1 fruit fly cellular context compared by ENCODE assay signal in genomic region chrX:7306538-7307477, dm6.
TF ChIP-seq lines count a peak whose summit lies in the region.

No protein-coding gene starts in this region.

TF ChIP-seq in whole organism, embryonic, 481 proteins besides CTCF, POLR2A, EP300 and RAD21 (continued from another document and continues in another):
- TF ChIP-seq sug (tag; optimal IDR thresholded peaks at IDR 0.05; lab: Kevin White, UChicago) (peak; percentile 58), wor (GFP tag; IDR thresholded peaks at IDR 0.05; lab: Robert Waterston, UW) (peak; percentile 84), CG3995 (GFP tag; optimal IDR thresholded peaks at IDR 0.05; lab: Kevin White, UChicago) (peak; percentile 18), tio (GFP tag; optimal IDR thresholded peaks at IDR 0.05; lab: Kevin White, UChicago) (peak; percentile 94), abd-A (tag; optimal IDR thresholded peaks at IDR 0.05; lab: Kevin White, UChicago) (no peak), MESR4 (GFP tag; optimal IDR thresholded peaks at IDR 0.05; lab: Kevin White, UChicago) (no peak), scrt (GFP tag; optimal IDR thresholded peaks at IDR 0.05; lab: Kevin White, UChicago) (peak; percentile 75), CG6791 (GFP tag; IDR thresholded peaks at IDR 0.05; lab: Robert Waterston, UW; ENCODE audit: partially characterized antibody) (no peak), ssp (GFP tag; IDR thresholded peaks at IDR 0.05; lab: Robert Waterston, UW) (peak; percentile 70), CG3065 (GFP tag; optimal IDR thresholded peaks at IDR 0.05; lab: Kevin White, UChicago) (peak; percentile 79), CG7745 (tag; optimal IDR thresholded peaks at IDR 0.05; lab: Kevin White, UChicago) (no peak), CG17829 (tag; optimal IDR thresholded peaks at IDR 0.05; lab: Kevin White, UChicago) (peak; percentile 94), CG17186 (GFP tag; optimal IDR thresholded peaks at IDR 0.05; lab: Kevin White, UChicago) (peak; percentile 50), sisA (GFP tag; IDR thresholded peaks at IDR 0.05; lab: Robert Waterston, UW) (peak; percentile 77), CG31224 (GFP tag; IDR thresholded peaks at IDR 0.05; lab: Robert Waterston, UW) (peak; percentile 47; the same call in 1 of the 2 replicates), CG14014 (GFP tag; IDR thresholded peaks at IDR 0.05; lab: Robert Waterston, UW) (0 out of 2 replicates have a peak, but pooled peaks have one; percentile 56), ewg (GFP tag; optimal IDR thresholded peaks at IDR 0.05; lab: Kevin White, UChicago) (peak; percentile 89), CG6854 (GFP tag; optimal IDR thresholded peaks at IDR 0.05; lab: Kevin White, UChicago) (peak; percentile 91), D19A (tag; optimal IDR thresholded peaks at IDR 0.05; lab: Kevin White, UChicago) (peak; percentile 93), ato (GFP tag; IDR thresholded peaks at IDR 0.05; lab: Robert Waterston, UW; ENCODE audit: partially characterized antibody) (no peak), YL-1 (GFP tag; optimal IDR thresholded peaks at IDR 0.05; lab: Kevin White, UChicago) (peak; percentile 75), usp (GFP tag; optimal IDR thresholded peaks at IDR 0.05; lab: Kevin White, UChicago) (no peak), mam (GFP tag; optimal IDR thresholded peaks at IDR 0.05; lab: Kevin White, UChicago) (peak; percentile 73), seq (GFP tag; IDR thresholded peaks at IDR 0.05; lab: Robert Waterston, UW) (peak; percentile 67; the same call in 1 of the 2 replicates), CG7786 (GFP tag; optimal IDR thresholded peaks at IDR 0.05; lab: Kevin White, UChicago) (peak; percentile 82), Drgx (GFP tag; IDR thresholded peaks at IDR 0.05; lab: Robert Waterston, UW) (peak; percentile 66), shn (GFP tag; optimal IDR thresholded peaks at IDR 0.05; lab: Kevin White, UChicago) (peak; percentile 86), Doc3 (GFP tag; IDR thresholded peaks at IDR 0.05; lab: Robert Waterston, UW; ENCODE audit: partially characterized antibody) (no peak), Hr51 (GFP tag; optimal IDR thresholded peaks at IDR 0.05; lab: Kevin White, UChicago) (peak; percentile 65 to 96), hb (GFP tag; IDR thresholded peaks at IDR 0.05; lab: Robert Waterston, UW; ENCODE audit: partially characterized antibody) (no peak), CG16779 (GFP tag; IDR thresholded peaks at IDR 0.05; lab: Robert Waterston, UW) (no peak), chn (GFP tag; optimal IDR thresholded peaks at IDR 0.05; lab: Kevin White, UChicago) (peak; percentile 76), CG9817 (tag; optimal IDR thresholded peaks at IDR 0.05; lab: Kevin White, UChicago) (peak; percentile 85), Mad (GFP tag; optimal IDR thresholded peaks at IDR 0.05; lab: Kevin White, UChicago) (peak; percentile 69), CG11504 (tag; optimal IDR thresholded peaks at IDR 0.05; lab: Kevin White, UChicago) (peak; percentile 94), CG10565 (GFP tag; optimal IDR thresholded peaks at IDR 0.05; lab: Kevin White, UChicago) (peak; percentile 69), ATbp (GFP tag; optimal IDR thresholded peaks at IDR 0.05; lab: Kevin White, UChicago) (peak; percentile 91), pho (GFP tag; optimal IDR thresholded peaks at IDR 0.05; lab: Kevin White, UChicago) (peak; percentile 83), kah (GFP tag; optimal IDR thresholded peaks at IDR 0.05; lab: Kevin White, UChicago) (peak; percentile 76), CG8388 (GFP tag; optimal IDR thresholded peaks at IDR 0.05; lab: Kevin White, UChicago) (peak; percentile 93), CG7839 (tag; optimal IDR thresholded peaks at IDR 0.05; lab: Kevin White, UChicago) (peak; percentile 94), CG8924 (tag; optimal IDR thresholded peaks at IDR 0.05; lab: Kevin White, UChicago) (peak; percentile 96), z (GFP tag; IDR thresholded peaks at IDR 0.05; lab: Robert Waterston, UW) (0 out of 3 replicates have a peak, but pooled peaks have one; percentile 30), CG17802 (tag; optimal IDR thresholded peaks at IDR 0.05; lab: Kevin White, UChicago) (peak; percentile 71), CG2199 (GFP tag; IDR thresholded peaks at IDR 0.05; lab: Robert Waterston, UW) (no peak), esg (GFP tag; conservative IDR thresholded peaks at IDR 0.05; lab: Robert Waterston, UW) (peak; percentile 82), CG31365 (tag; optimal IDR thresholded peaks at IDR 0.05; lab: Kevin White, UChicago) (peak; percentile 22), CG1602 (GFP tag; optimal IDR thresholded peaks at IDR 0.05; lab: Kevin White, UChicago) (peak; percentile 93), tna (GFP tag; IDR thresholded peaks at IDR 0.05; lab: Robert Waterston, UW; ENCODE audit: partially characterized antibody) (no peak), unc-4 (GFP tag; IDR thresholded peaks at IDR 0.05; lab: Robert Waterston, UW; ENCODE audit: partially characterized antibody) (no peak), repo (GFP tag; optimal IDR thresholded peaks at IDR 0.05; lab: Kevin White, UChicago) (peak; percentile 49), CG5245 (GFP tag; optimal IDR thresholded peaks at IDR 0.05; lab: Kevin White, UChicago) (peak; percentile 67), CG1832 (GFP tag; optimal IDR thresholded peaks at IDR 0.05; lab: Kevin White, UChicago) (peak; percentile 16), kay (GFP tag; optimal IDR thresholded peaks at IDR 0.05; lab: Kevin White, UChicago) (peak; percentile 37), CG11456 (GFP tag; IDR thresholded peaks at IDR 0.05; lab: Robert Waterston, UW) (peak; percentile 67; the same call in 2 of the 3 replicates), Dfd (GFP tag; optimal IDR thresholded peaks at IDR 0.05; lab: Kevin White, UChicago) (no peak), HmgZ (tag; optimal IDR thresholded peaks at IDR 0.05; lab: Kevin White, UChicago) (peak; percentile 39), CG33557 (GFP tag; optimal IDR thresholded peaks at IDR 0.05; lab: Kevin White, UChicago) (peak; percentile 91), H15 (GFP tag; IDR thresholded peaks at IDR 0.05; lab: Robert Waterston, UW) (peak; percentile 72), CG10654 (GFP tag; optimal IDR thresholded peaks at IDR 0.05; lab: Kevin White, UChicago) (peak; percentile 82), Doc2 (GFP tag; IDR thresholded peaks at IDR 0.05; lab: Robert Waterston, UW) (0 out of 2 replicates have a peak, but pooled peaks have one; percentile 35), eve (GFP tag; optimal IDR thresholded peaks at IDR 0.05; lab: Kevin White, UChicago) (no peak), CG4424 (GFP tag; optimal IDR thresholded peaks at IDR 0.05; lab: Kevin White, UChicago) (peak; percentile 95), Ptx1 (GFP tag; IDR thresholded peaks at IDR 0.05; lab: Robert Waterston, UW) (peak; percentile 88), Gug (GFP tag; IDR thresholded peaks at IDR 0.05; lab: Robert Waterston, UW) (peak; percentile 81), oc (tag; optimal IDR thresholded peaks at IDR 0.05; lab: Kevin White, UChicago) (peak; percentile 70), CG30431 (GFP tag; optimal IDR thresholded peaks at IDR 0.05; lab: Kevin White, UChicago) (peak; percentile 95), btn (GFP tag; optimal IDR thresholded peaks at IDR 0.05; lab: Kevin White, UChicago) (peak; percentile 46), ftz-f1 (GFP tag; optimal IDR thresholded peaks at IDR 0.05; lab: Kevin White, UChicago) (no peak), Bteb2 (GFP tag; optimal IDR thresholded peaks at IDR 0.05; lab: Kevin White, UChicago) (peak; percentile 77), jigr1 (GFP tag; IDR thresholded peaks at IDR 0.05; lab: Robert Waterston, UW) (peak; percentile 80; the same call in 2 of the 3 replicates), sc (optimal IDR thresholded peaks at IDR 0.05; lab: Kevin White, UChicago) (no peak), sc (GFP tag; optimal IDR thresholded peaks at IDR 0.05; lab: Kevin White, UChicago) (peak; percentile 95), Myb (GFP tag; optimal IDR thresholded peaks at IDR 0.05; lab: Kevin White, UChicago) (peak; percentile 66), Lhr (GFP tag; optimal IDR thresholded peaks at IDR 0.05; lab: Kevin White, UChicago) (peak; percentile 70), CG4328 (GFP tag; optimal IDR thresholded peaks at IDR 0.05; lab: Kevin White, UChicago) (peak; percentile 91), Lim3 (GFP tag; IDR thresholded peaks at IDR 0.05; lab: Robert Waterston, UW) (no peak), disco-r (GFP tag; optimal IDR thresholded peaks at IDR 0.05; lab: Kevin White, UChicago) (peak; percentile 73), trem (tag; optimal IDR thresholded peaks at IDR 0.05; lab: Kevin White, UChicago) (peak; percentile 90), CG9437 (GFP tag; optimal IDR thresholded peaks at IDR 0.05; lab: Kevin White, UChicago) (peak; percentile 95), CG13424 (tag; optimal IDR thresholded peaks at IDR 0.05; lab: Kevin White, UChicago) (peak; percentile 96), cwo (GFP tag; optimal IDR thresholded peaks at IDR 0.05; lab: Kevin White, UChicago) (peak; percentile 78), Trl (optimal IDR thresholded peaks at IDR 0.05; lab: Kevin White, UChicago) (peak; percentile 83 to 95), Trl (GFP tag; optimal IDR thresholded peaks at IDR 0.05; lab: Kevin White, UChicago) (peak; percentile 53), CG11247 (GFP tag; IDR thresholded peaks at IDR 0.05; lab: Robert Waterston, UW) (no peak; the same call in none of the 2 replicates), CG12391 (tag; optimal IDR thresholded peaks at IDR 0.05; lab: Kevin White, UChicago) (peak; percentile 92), Hmx (GFP tag; optimal IDR thresholded peaks at IDR 0.05; lab: Kevin White, UChicago) (peak; percentile 36), ara (GFP tag; IDR thresholded peaks at IDR 0.05; lab: Robert Waterston, UW) (peak; percentile 67), fu2 (GFP tag; optimal IDR thresholded peaks at IDR 0.05; lab: Kevin White, UChicago) (peak; percentile 80), gcm2 (GFP tag; optimal IDR thresholded peaks at IDR 0.05; lab: Kevin White, UChicago) (peak; percentile 46), Med (GFP tag; lab: Kevin White, UChicago) (peak; percentile 94), sens (GFP tag; lab: Kevin White, UChicago) (peak; percentile 95), bab2 (GFP tag; optimal IDR thresholded peaks at IDR 0.05; lab: Kevin White, UChicago) (peak; percentile 67), fd64A (GFP tag; optimal IDR thresholded peaks at IDR 0.05; lab: Kevin White, UChicago) (peak; percentile 50), CG3281 (GFP tag; optimal IDR thresholded peaks at IDR 0.05; lab: Kevin White, UChicago) (peak; percentile 95), jumu (GFP tag; optimal IDR thresholded peaks at IDR 0.05; lab: Kevin White, UChicago) (peak; percentile 60), CG15073 (GFP tag; optimal IDR thresholded peaks at IDR 0.05; lab: Kevin White, UChicago) (peak; percentile 68), pros (GFP tag; optimal IDR thresholded peaks at IDR 0.05; lab: Kevin White, UChicago) (no peak), Awh (GFP tag; IDR thresholded peaks at IDR 0.05; lab: Robert Waterston, UW) (peak; percentile 47; the same call in 1 of the 2 replicates), CG10274 (GFP tag; optimal IDR thresholded peaks at IDR 0.05; lab: Kevin White, UChicago) (peak; percentile 83), trh (GFP tag; optimal IDR thresholded peaks at IDR 0.05; lab: Kevin White, UChicago) (peak; percentile 74), CG13775 (GFP tag; optimal IDR thresholded peaks at IDR 0.05; lab: Kevin White, UChicago) (peak; percentile 98), nerfin-1 (tag; optimal IDR thresholded peaks at IDR 0.05; lab: Kevin White, UChicago) (peak; percentile 81), dm (GFP tag; optimal IDR thresholded peaks at IDR 0.05; lab: Kevin White, UChicago) (peak; percentile 71), ab (GFP tag; optimal IDR thresholded peaks at IDR 0.05; lab: Kevin White, UChicago) (peak; percentile 81), mirr (GFP tag; optimal IDR thresholded peaks at IDR 0.05; lab: Kevin White, UChicago) (peak; percentile 47), fd3F (GFP tag; optimal IDR thresholded peaks at IDR 0.05; lab: Kevin White, UChicago) (peak; percentile 89), crc (GFP tag; optimal IDR thresholded peaks at IDR 0.05; lab: Kevin White, UChicago) (no peak), Aef1 (GFP tag; IDR thresholded peaks at IDR 0.05; lab: Robert Waterston, UW) (peak; percentile 60; the same call in 2 of the 3 replicates), sr (GFP tag; IDR thresholded peaks at IDR 0.05; lab: Robert Waterston, UW) (peak; percentile 85), CG18262 (tag; optimal IDR thresholded peaks at IDR 0.05; lab: Kevin White, UChicago) (peak; percentile 99), chif (GFP tag; optimal IDR thresholded peaks at IDR 0.05; lab: Kevin White, UChicago) (peak; percentile 76 to 89), Atf-2 (GFP tag; optimal IDR thresholded peaks at IDR 0.05; lab: Kevin White, UChicago) (peak; percentile 89), ase (GFP tag; IDR thresholded peaks at IDR 0.05; lab: Robert Waterston, UW) (peak; percentile 63; the same call in 1 of the 3 replicates), lilli (GFP tag; optimal IDR thresholded peaks at IDR 0.05; lab: Kevin White, UChicago) (peak; percentile 68), CG9609 (GFP tag; optimal IDR thresholded peaks at IDR 0.05; lab: Kevin White, UChicago) (peak; percentile 80), NC2β (GFP tag; optimal IDR thresholded peaks at IDR 0.05; lab: Kevin White, UChicago) (peak; percentile 68), CG12299 (tag; optimal IDR thresholded peaks at IDR 0.05; lab: Kevin White, UChicago) (peak; percentile 74), wdn (GFP tag; IDR thresholded peaks at IDR 0.05; lab: Robert Waterston, UW) (0 out of 2 replicates have a peak, but pooled peaks have one; percentile 4), Ets97D (GFP tag; optimal IDR thresholded peaks at IDR 0.05; lab: Kevin White, UChicago) (peak; percentile 42), dimm (GFP tag; IDR thresholded peaks at IDR 0.05; lab: Robert Waterston, UW) (peak; percentile 53; the same call in 1 of the 2 replicates), grau (tag; optimal IDR thresholded peaks at IDR 0.05; lab: Kevin White, UChicago) (peak; percentile 95), croc (GFP tag; conservative IDR thresholded peaks at IDR 0.05; lab: Robert Waterston, UW) (peak; percentile 86), zf30C (GFP tag; optimal IDR thresholded peaks at IDR 0.05; lab: Kevin White, UChicago) (no peak), Bgb (GFP tag; IDR thresholded peaks at IDR 0.05; lab: Robert Waterston, UW; ENCODE audit: partially characterized antibody) (peak; percentile 45; the same call in 1 of the 2 replicates), Oaz (GFP tag; IDR thresholded peaks at IDR 0.05; lab: Robert Waterston, UW) (peak; percentile 61), Nf-YC (tag; optimal IDR thresholded peaks at IDR 0.05; lab: Kevin White, UChicago) (peak; percentile 87), CG6175 (GFP tag; IDR thresholded peaks at IDR 0.05; lab: Robert Waterston, UW) (peak; percentile 99), Dbx (GFP tag; IDR thresholded peaks at IDR 0.05; lab: Robert Waterston, UW) (peak; percentile 38), tgo (GFP tag; IDR thresholded peaks at IDR 0.05; lab: Robert Waterston, UW) (peak; percentile 79)
